Worm (Caenorhabditis elegans) whole organism, L4 larva: ENCODE measurements around the gene F26F2.11.

ENCODE experiments used
- F26F4.8 ChIP-seq: fragments of 200-800 bp; sonication (Bioruptor generic); conservative IDR thresholded peaks from 2 replicates; pipeline ENCODE4 v1.3.6; 2022; ENCODE audit warnings: missing genetic modification characterization, missing compliant biosample characterization
- T20F7.1 ChIP-seq: fragments of 200-800 bp; sonication (Bioruptor generic); optimal IDR thresholded peaks from 2 replicates; lab custom pipeline; 2018; ENCODE audit warnings: mild to moderate bottlenecking, missing genetic modification characterization, missing compliant biosample characterization
- T26A8.4 ChIP-seq: fragments of 200-800 bp; sonication (Bioruptor generic); IDR thresholded peaks from 2 replicates; pipeline ENCODE4 v1.3.6; 2022; ENCODE audit warnings: missing genetic modification characterization, missing compliant biosample characterization
- Y105C5A.15 ChIP-seq: fragments of 200-800 bp; sonication (Bioruptor generic); IDR thresholded peaks from 2 replicates; pipeline ENCODE4 v1.3.6; 2022; ENCODE audit warnings: missing genetic modification characterization, missing compliant biosample characterization
- Y48G9A.11 ChIP-seq: fragments of 200-800 bp; sonication (Bioruptor generic); IDR thresholded peaks from 2 replicates; pipeline ENCODE4 v1.3.6; 2022; ENCODE audit warnings: missing genetic modification reagents, missing genetic modification characterization, missing compliant biosample characterization
- Y5F2A.4 ChIP-seq: fragments of 200-800 bp; sonication (Bioruptor generic); optimal IDR thresholded peaks from 2 replicates; lab custom pipeline; 2018; ENCODE audit warnings: mild to moderate bottlenecking, missing genetic modification characterization, missing compliant biosample characterization
- ZK337.2 ChIP-seq: fragments of 200-800 bp; sonication (Bioruptor generic); IDR thresholded peaks from 2 replicates; pipeline ENCODE4 v1.3.6; 2022; ENCODE audit warnings: missing genetic modification reagents, missing genetic modification characterization, missing compliant biosample characterization
- ZK546.5 ChIP-seq, 2 experiments: sonication (generic microtip); optimal IDR thresholded peaks; 2 replicates each; lab custom pipeline; 2017; ENCODE audit warnings: missing biosample characterization in 2 of 2, missing genetic modification characterization in 2 of 2
- aha-1 ChIP-seq: fragments of 150-350 bp; peaks from one replicate; lab custom pipeline; 2014; ENCODE audit warnings: missing biosample characterization, missing genetic modification characterization
- aly-2 ChIP-seq: sonication (generic microtip); optimal IDR thresholded peaks from 2 replicates; lab custom pipeline; 2018; ENCODE audit warnings: missing biosample characterization, missing genetic modification characterization
- ama-1 ChIP-seq: fragments of 150-350 bp; optimal IDR thresholded peaks from 2 replicates; lab custom pipeline; 2014; ENCODE audit warnings: inconsistent platforms, mixed read lengths
- attf-4 ChIP-seq: sonication (generic microtip); optimal IDR thresholded peaks from 3 replicates; lab custom pipeline; 2017; ENCODE audit warnings: missing biosample characterization, missing genetic modification characterization
- ceh-28 ChIP-seq: fragments of 150-350 bp; optimal IDR thresholded peaks from 2 replicates; lab custom pipeline; 2014; ENCODE audit warnings: missing biosample characterization, missing genetic modification reagents, missing genetic modification characterization
- cey-2 ChIP-seq: sonication (generic microtip); optimal IDR thresholded peaks from 3 replicates; lab custom pipeline; 2017; ENCODE audit warnings: missing genetic modification characterization, mild to moderate bottlenecking, missing compliant biosample characterization, antibody characterized with exemption, borderline replicate concordance; ENCODE audit not compliant: insufficient read depth
- ctbp-1 ChIP-seq: fragments of 200-800 bp; sonication (Bioruptor generic); IDR thresholded peaks from 2 replicates; pipeline ENCODE4 v1.3.6; 2022; ENCODE audit warnings: missing genetic modification reagents, missing genetic modification characterization, missing compliant biosample characterization
- daf-16 ChIP-seq, 3 experiments: sonication (generic microtip); optimal IDR thresholded peaks; 2 replicates each; lab custom pipeline; 2016 to 2017; ENCODE audit warnings: missing genetic modification characterization in 3 of 3, missing genetic modification reagents in 3 of 3, mild to moderate bottlenecking in 2 of 3, missing compliant biosample characterization in 2 of 3, missing biosample characterization in 1 of 3, moderate library complexity in 1 of 3
- dmd-9 ChIP-seq: fragments of 200-800 bp; sonication (Bioruptor generic); IDR thresholded peaks from 2 replicates; pipeline ENCODE4 v1.3.6; 2022; ENCODE audit warnings: missing genetic modification reagents, missing genetic modification characterization, missing compliant biosample characterization
- dpl-1 ChIP-seq: fragments of 150-350 bp; optimal IDR thresholded peaks from 2 replicates; lab custom pipeline; 2014; ENCODE audit warnings: missing biosample characterization, missing genetic modification reagents, missing genetic modification characterization
- duxl-1 ChIP-seq: sonication (generic microtip); optimal IDR thresholded peaks from 2 replicates; lab custom pipeline; 2016; ENCODE audit warnings: mild to moderate bottlenecking, missing genetic modification characterization, moderate library complexity, missing compliant biosample characterization; ENCODE audit not compliant: poor library complexity
- dve-1 ChIP-seq: sonication (generic microtip); optimal IDR thresholded peaks from 2 replicates; lab custom pipeline; 2017; ENCODE audit warnings: antibody characterized with exemption, mild to moderate bottlenecking, missing genetic modification characterization, missing compliant biosample characterization; ENCODE audit not compliant: insufficient read depth
- egl-27 ChIP-seq: sonication (generic microtip); optimal IDR thresholded peaks from 3 replicates; lab custom pipeline; 2017; ENCODE audit warnings: missing biosample characterization, missing genetic modification reagents, missing genetic modification characterization
- fkh-10 ChIP-seq: fragments of 150-350 bp; optimal IDR thresholded peaks from 2 replicates; lab custom pipeline; 2014; ENCODE audit warnings: missing biosample characterization, missing genetic modification reagents, missing genetic modification characterization
- lin-1 ChIP-seq: fragments of 200-800 bp; sonication (Bioruptor generic); IDR thresholded peaks from 2 replicates; pipeline ENCODE4 v1.3.6; 2022; ENCODE audit warnings: missing genetic modification reagents, missing genetic modification characterization, missing compliant biosample characterization
- lin-29 ChIP-seq: fragments of 200-800 bp; sonication (Bioruptor generic); IDR thresholded peaks from 2 replicates; pipeline ENCODE4 v1.3.6; 2022; ENCODE audit warnings: missing genetic modification reagents, missing genetic modification characterization, missing compliant biosample characterization
- lin-38 ChIP-seq: fragments of 200-800 bp; sonication (Bioruptor generic); IDR thresholded peaks from 2 replicates; pipeline ENCODE4 v1.3.6; 2022; ENCODE audit warnings: missing genetic modification reagents, missing genetic modification characterization, missing compliant biosample characterization
- lin-39 ChIP-seq: fragments of 150-350 bp; optimal IDR thresholded peaks from 2 replicates; lab custom pipeline; 2014; ENCODE audit warnings: missing biosample characterization, missing genetic modification reagents, missing genetic modification characterization
- lir-3 ChIP-seq: sonication (generic microtip); optimal IDR thresholded peaks from 2 replicates; lab custom pipeline; 2016; ENCODE audit warnings: mild to moderate bottlenecking, missing genetic modification characterization, missing compliant biosample characterization
- mdl-1 ChIP-seq, 2 experiments: fragments of 150-350 bp in 1 of 2; sonication (generic microtip) in 1 of 2; optimal IDR thresholded peaks; 2 replicates each; lab custom pipeline; 2014 to 2017; ENCODE audit warnings: missing biosample characterization in 2 of 2, missing genetic modification characterization in 2 of 2
- mep-1 ChIP-seq: fragments of 150-350 bp; sonication (generic microtip); optimal IDR thresholded peaks from 3 replicates; lab custom pipeline; 2014; ENCODE audit warnings: missing biosample characterization, missing genetic modification characterization
- nhr-111 ChIP-seq: fragments of 200-800 bp; sonication (Bioruptor generic); optimal IDR thresholded peaks from 2 replicates; lab custom pipeline; 2018; ENCODE audit warnings: mild to moderate bottlenecking, missing genetic modification characterization, missing compliant biosample characterization
- nhr-48 ChIP-seq: sonication (generic microtip); optimal IDR thresholded peaks from 2 replicates; lab custom pipeline; 2016; ENCODE audit warnings: mild to moderate bottlenecking, missing genetic modification characterization, missing compliant biosample characterization
- nhr-77 ChIP-seq: fragments of 150-350 bp; optimal IDR thresholded peaks from 2 replicates; lab custom pipeline; 2014; ENCODE audit warnings: missing biosample characterization, missing genetic modification characterization
- pha-4 ChIP-seq, 2 experiments: fragments of 150-350 bp in 1 of 2; fragments of 200-800 bp in 1 of 2; sonication (Bioruptor generic) in 1 of 2; IDR thresholded peaks in 1 of 2; optimal IDR thresholded peaks in 1 of 2; 2 replicates each; pipeline versions ENCODE4 v1.3.6 to Lab custom; 2014 to 2022; ENCODE audit warnings: missing genetic modification characterization in 2 of 2, missing genetic modification reagents in 2 of 2, missing biosample characterization in 1 of 2, missing compliant biosample characterization in 1 of 2
- rbr-2 ChIP-seq: sonication (generic microtip); optimal IDR thresholded peaks from 2 replicates; lab custom pipeline; 2016; ENCODE audit warnings: missing genotype, missing genetic modification characterization, missing compliant biosample characterization
- skn-1 ChIP-seq: fragments of 150-350 bp; optimal IDR thresholded peaks from 2 replicates; lab custom pipeline; 2014; ENCODE audit warnings: missing biosample characterization, missing genetic modification characterization
- snpc-4 ChIP-seq: fragments of 150-350 bp; optimal IDR thresholded peaks from 2 replicates; lab custom pipeline; 2014; ENCODE audit warnings: missing biosample characterization, missing genetic modification characterization
- tra-1 ChIP-seq: fragments of 200-800 bp; sonication (Bioruptor generic); IDR thresholded peaks from 2 replicates; pipeline ENCODE4 v1.3.6; 2022; ENCODE audit warnings: missing genetic modification reagents, missing genetic modification characterization, missing compliant biosample characterization
- unc-130 ChIP-seq: sonication (generic microtip); optimal IDR thresholded peaks from 2 replicates; lab custom pipeline; 2016; ENCODE audit warnings: missing genetic modification reagents, missing genetic modification characterization, missing compliant biosample characterization
- zag-1 ChIP-seq: fragments of 150-350 bp; optimal IDR thresholded peaks from 2 replicates; lab custom pipeline; 2014; ENCODE audit warnings: missing biosample characterization, missing genetic modification characterization
- zfp-3 ChIP-seq: fragments of 200-800 bp; sonication (Bioruptor generic); conservative IDR thresholded peaks from 2 replicates; pipeline ENCODE4 v1.3.6; 2022; ENCODE audit warnings: missing genetic modification reagents, missing genetic modification characterization, missing compliant biosample characterization
- zip-2 ChIP-seq: fragments of 150-350 bp; optimal IDR thresholded peaks from 2 replicates; lab custom pipeline; 2014; ENCODE audit warnings: missing biosample characterization, missing genetic modification characterization
- ztf-7 ChIP-seq: fragments of 150-350 bp; optimal IDR thresholded peaks from 2 replicates; lab custom pipeline; 2014; ENCODE audit warnings: missing biosample characterization, missing genetic modification characterization

Gene F26F2.11

ce11 chrV:20636855-20637254, 41.3 kb upstream of the F26F2.11 start, which contains the start of gene ttr-13:
TSS of gene ttr-13 (minus strand) at chrV:20636955.
- TF ChIP-seq Y5F2A.4 (GFP tag; lab: Kevin White, UChicago) (no peak), zag-1 (no peak), tra-1 (GFP tag; lab: Robert Waterston, UW) (no peak), T20F7.1 (GFP tag; lab: Kevin White, UChicago) (no peak), ztf-7 (tag; lab: Kevin White, UChicago) (no peak), F26F4.8 (no peak), ceh-28 (no peak), nhr-77 (tag; lab: Kevin White, UChicago) (no peak), nhr-48 (no peak), ctbp-1 (GFP tag; lab: Robert Waterston, UW) (no peak), zip-2 (tag; lab: Kevin White, UChicago) (no peak), ama-1 (no peak), lir-3 (tag; lab: Kevin White, UChicago) (no peak), egl-27 (tag; lab: Kevin White, UChicago) (no peak), dve-1 (no peak), Y105C5A.15 (no peak), lin-29 (GFP tag; lab: Robert Waterston, UW) (no peak)

- TF ChIP-seq ZK546.5 (tag; optimal IDR thresholded peaks at IDR 0.05; lab: Kevin White, UChicago) (no peak), lin-38 (GFP tag; lab: Robert Waterston, UW) (no peak), snpc-4 (tag; lab: Kevin White, UChicago) (no peak), Y48G9A.11 (GFP tag; lab: Robert Waterston, UW) (no peak), T26A8.4 (GFP tag; lab: Robert Waterston, UW) (no peak), pha-4 (GFP tag; IDR thresholded peaks at IDR 0.05; lab: Robert Waterston, UW) (no peak), pha-4 (tag; optimal IDR thresholded peaks at IDR 0.05; lab: Kevin White, UChicago) (no peak), lin-39 (tag; lab: Kevin White, UChicago) (no peak), rbr-2 (tag; lab: Kevin White, UChicago) (no peak), dmd-9 (GFP tag; lab: Robert Waterston, UW) (no peak), zfp-3 (no peak), duxl-1 (tag; lab: Kevin White, UChicago) (no peak), mep-1 (tag; lab: Kevin White, UChicago) (no peak), skn-1 (tag; lab: Kevin White, UChicago) (no peak), fkh-10 (GFP tag; lab: Kevin White, UChicago) (no peak), dpl-1 (GFP tag; lab: Kevin White, UChicago) (no peak)
These were observed 38.8 kb upstream of the F26F2.11 start, which contains the start of gene F46B3.16 for ce11 chrV:20634330-20634729. TSS of gene F46B3.16 (plus strand) at chrV:20634630.

- TF ChIP-seq aly-2 (tag; lab: Kevin White, UChicago) (no peak), lin-39 (tag; lab: Kevin White, UChicago) (no peak), ZK546.5 (tag; optimal IDR thresholded peaks at IDR 0.05; lab: Kevin White, UChicago) (no peak), lin-29 (GFP tag; lab: Robert Waterston, UW) (no peak), ZK337.2 (GFP tag; lab: Robert Waterston, UW) (no peak)
These were observed 38.1 kb upstream of the F26F2.11 start, which contains the start of gene F46B3.15 for ce11 chrV:20633619-20634018. TSS of gene F46B3.15 (minus strand) at chrV:20633719.

- TF ChIP-seq duxl-1 (tag; lab: Kevin White, UChicago), result no peak
- no peak for TF ChIP-seq lin-38 (GFP tag; lab: Robert Waterston, UW)
- TF ChIP-seq mdl-1 (tag; optimal IDR thresholded peaks at IDR 0.05; lab: Kevin White, UChicago), result no peak
- no peak for TF ChIP-seq cey-2 (tag; lab: Kevin White, UChicago)
- TF ChIP-seq attf-4 (tag; lab: Kevin White, UChicago), result no peak
- no peak for TF ChIP-seq daf-16 (GFP tag; optimal IDR thresholded peaks at IDR 0.05; lab: Kevin White, UChicago)
- TF ChIP-seq daf-16 (tag; optimal IDR thresholded peaks at IDR 0.05; lab: Kevin White, UChicago), result no peak
- no peak for TF ChIP-seq ceh-28
- TF ChIP-seq ztf-7 (tag; lab: Kevin White, UChicago), result no peak
- TF ChIP-seq aha-1 (tag; lab: Kevin White, UChicago), result no peak
- no peak for TF ChIP-seq lin-1
- no peak for TF ChIP-seq nhr-111 (GFP tag; lab: Kevin White, UChicago)
- no peak for TF ChIP-seq Y48G9A.11 (GFP tag; lab: Robert Waterston, UW)
- TF ChIP-seq unc-130 (GFP tag; lab: Kevin White, UChicago), result no peak
- no peak for TF ChIP-seq lir-3 (tag; lab: Kevin White, UChicago)
- TF ChIP-seq zip-2 (tag; lab: Kevin White, UChicago), result no peak
These were observed 35.7 kb upstream of the F26F2.11 start, which contains the start of gene F46B3.14 for ce11 chrV:20631255-20631654. TSS of gene F46B3.14 (minus strand) at chrV:20631355.
